Worm (Caenorhabditis elegans) whole organism, L1 larva: Measurements from ENCODE around the gene dhs-11.

Experiments
- C04F5.9 ChIP-seq: sonication (generic microtip); optimal IDR thresholded peaks from 2 replicates; lab custom pipeline; 2016; ENCODE audit warnings: missing genetic modification characterization, missing compliant biosample characterization
- ama-1 ChIP-seq: fragments of 150-350 bp; optimal IDR thresholded peaks from 2 replicates; lab custom pipeline; 2014
- blmp-1 ChIP-seq: fragments of 150-350 bp; optimal IDR thresholded peaks from 2 replicates; lab custom pipeline; 2014; ENCODE audit warnings: missing biosample characterization, missing genetic modification characterization
- ceh-82 ChIP-seq, 3 experiments: fragments of 150-350 bp in 1 of 3; sonication (generic microtip) in 2 of 3; optimal IDR thresholded peaks; 2 replicates each; lab custom pipeline; 2014 to 2017; ENCODE audit warnings: missing biosample characterization in 3 of 3, missing genetic modification characterization in 3 of 3
- dpl-1 ChIP-seq, 3 experiments: fragments of 150-350 bp in 2 of 3; sonication (generic microtip) in 1 of 3; optimal IDR thresholded peaks; 2 replicates each; lab custom pipeline; 2014 to 2017; ENCODE audit warnings: missing biosample characterization in 3 of 3, missing genetic modification characterization in 3 of 3, missing genetic modification reagents in 3 of 3
- dsc-1 ChIP-seq: sonication (generic microtip); optimal IDR thresholded peaks from 2 replicates; lab custom pipeline; 2016; ENCODE audit warnings: mild to moderate bottlenecking, missing genetic modification characterization, missing compliant biosample characterization
- efl-1 ChIP-seq, 4 experiments: fragments of 150-350 bp; optimal IDR thresholded peaks in 3 of 4; peaks in 1 of 4; 1 replicate in 1 of 4; 2 replicates in 3 of 4; lab custom pipeline; 2014; ENCODE audit warnings: missing biosample characterization in 2 of 4, missing genetic modification characterization in 2 of 4, missing genetic modification reagents in 2 of 4
- egl-13 ChIP-seq: sonication (generic microtip); optimal IDR thresholded peaks from 2 replicates; lab custom pipeline; 2016; ENCODE audit warnings: missing genotype, missing genetic modification reagents, missing genetic modification characterization, missing compliant biosample characterization
- ets-5 ChIP-seq: fragments of 200-800 bp; sonication (Bioruptor generic); IDR thresholded peaks from 2 replicates; pipeline ENCODE4 v1.3.6; 2022; ENCODE audit warnings: missing genetic modification characterization, missing compliant biosample characterization
- fkh-10 ChIP-seq: sonication (generic microtip); optimal IDR thresholded peaks from 2 replicates; lab custom pipeline; 2017; ENCODE audit warnings: missing biosample characterization, missing genetic modification reagents, missing genetic modification characterization
- hlh-17 ChIP-seq: fragments of 200-800 bp; sonication (Bioruptor generic); optimal IDR thresholded peaks from 2 replicates; lab custom pipeline; 2018; ENCODE audit warnings: missing genetic modification characterization, mild to moderate bottlenecking, missing compliant biosample characterization, moderate library complexity, borderline replicate concordance
- hlh-4 ChIP-seq: sonication (generic microtip); optimal IDR thresholded peaks from 2 replicates; lab custom pipeline; 2016; ENCODE audit warnings: mild to moderate bottlenecking, missing genetic modification characterization, missing compliant biosample characterization
- hpl-2 ChIP-seq: fragments of 150-350 bp; optimal IDR thresholded peaks from 2 replicates; lab custom pipeline; 2014; ENCODE audit warnings: missing biosample characterization, missing genetic modification reagents, missing genetic modification characterization
- lin-14 ChIP-seq: fragments of 200-800 bp; sonication (Bioruptor generic); optimal IDR thresholded peaks from 2 replicates; lab custom pipeline; 2018; ENCODE audit warnings: mild to moderate bottlenecking, missing genetic modification characterization, moderate library complexity, missing compliant biosample characterization
- lin-15B ChIP-seq: fragments of 150-350 bp; sonication (generic microtip); optimal IDR thresholded peaks from 3 replicates; lab custom pipeline; 2014; ENCODE audit warnings: missing biosample characterization, missing genetic modification characterization
- lin-35 ChIP-seq, 2 experiments: fragments of 150-350 bp; optimal IDR thresholded peaks; 2 replicates each; lab custom pipeline; 2014; ENCODE audit warnings: missing biosample characterization in 2 of 2, missing genetic modification characterization in 2 of 2, missing genetic modification reagents in 2 of 2
- lin-39 ChIP-seq: fragments of 150-350 bp; optimal IDR thresholded peaks from 2 replicates; lab custom pipeline; 2014; ENCODE audit warnings: missing biosample characterization, missing genetic modification reagents, missing genetic modification characterization
- lsy-2 ChIP-seq, 2 experiments: fragments of 150-350 bp; optimal IDR thresholded peaks; 2 replicates each; lab custom pipeline; 2014; ENCODE audit warnings: missing biosample characterization in 2 of 2, missing genetic modification characterization in 2 of 2
- mab-9 ChIP-seq: fragments of 200-800 bp; sonication (Bioruptor generic); IDR thresholded peaks from 2 replicates; pipeline ENCODE4 v1.3.6; 2022; ENCODE audit warnings: missing genetic modification reagents, missing genetic modification characterization, missing compliant biosample characterization
- mep-1 ChIP-seq: fragments of 150-350 bp; optimal IDR thresholded peaks from 2 replicates; lab custom pipeline; 2014; ENCODE audit warnings: missing biosample characterization, missing genetic modification characterization
- nhr-12 ChIP-seq: sonication (generic microtip); optimal IDR thresholded peaks from 2 replicates; lab custom pipeline; 2017; ENCODE audit warnings: missing biosample characterization, missing genetic modification characterization
- nhr-237 ChIP-seq: fragments of 150-350 bp; optimal IDR thresholded peaks from 2 replicates; lab custom pipeline; 2014; ENCODE audit warnings: missing biosample characterization, missing genetic modification characterization
- nhr-28 ChIP-seq: fragments of 150-350 bp; optimal IDR thresholded peaks from 2 replicates; lab custom pipeline; 2014; ENCODE audit warnings: missing biosample characterization, missing genetic modification characterization
- nhr-85 ChIP-seq: sonication (generic microtip); peaks from one replicate; lab custom pipeline; 2016; ENCODE audit warnings: missing genetic modification characterization, inconsistent platforms, missing compliant biosample characterization
- nhr-90 ChIP-seq: sonication (generic microtip); optimal IDR thresholded peaks from 2 replicates; lab custom pipeline; 2016; ENCODE audit warnings: mild to moderate bottlenecking, missing genetic modification characterization, missing compliant biosample characterization; ENCODE audit not compliant: poor library complexity
- skn-1 ChIP-seq: fragments of 150-350 bp; optimal IDR thresholded peaks from 2 replicates; lab custom pipeline; 2014; ENCODE audit warnings: missing biosample characterization, missing genetic modification characterization
- snu-23 ChIP-seq: sonication (generic microtip); optimal IDR thresholded peaks from 2 replicates; lab custom pipeline; 2016; ENCODE audit warnings: missing genetic modification characterization, missing compliant biosample characterization
- sox-4 ChIP-seq: sonication (generic microtip); optimal IDR thresholded peaks from 2 replicates; lab custom pipeline; 2016; ENCODE audit warnings: missing genetic modification characterization, missing compliant biosample characterization
- sup-37 ChIP-seq: fragments of 200-800 bp; sonication (Bioruptor generic); optimal IDR thresholded peaks from 2 replicates; lab custom pipeline; 2018; ENCODE audit warnings: mild to moderate bottlenecking, missing genetic modification characterization, missing compliant biosample characterization
- swsn-7 ChIP-seq: sonication (generic microtip); optimal IDR thresholded peaks from 2 replicates; lab custom pipeline; 2016; ENCODE audit warnings: missing genetic modification characterization, missing compliant biosample characterization
- tlp-1 ChIP-seq: fragments of 150-350 bp; optimal IDR thresholded peaks from 2 replicates; lab custom pipeline; 2014; ENCODE audit warnings: missing biosample characterization, missing genetic modification characterization
- unc-98 ChIP-seq: fragments of 200-800 bp; sonication (Bioruptor generic); IDR thresholded peaks from 2 replicates; pipeline ENCODE4 v1.3.6; 2022; ENCODE audit warnings: missing genetic modification characterization, missing compliant biosample characterization
- zip-4 ChIP-seq: fragments of 200-800 bp; sonication (Bioruptor generic); optimal IDR thresholded peaks from 2 replicates; lab custom pipeline; 2018; ENCODE audit warnings: mild to moderate bottlenecking, missing genetic modification characterization, moderate library complexity, missing compliant biosample characterization
- ztf-4 ChIP-seq: fragments of 150-350 bp; optimal IDR thresholded peaks from 2 replicates; lab custom pipeline; 2014; ENCODE audit warnings: missing biosample characterization, missing genetic modification characterization

The dhs-11 gene

DNA sequence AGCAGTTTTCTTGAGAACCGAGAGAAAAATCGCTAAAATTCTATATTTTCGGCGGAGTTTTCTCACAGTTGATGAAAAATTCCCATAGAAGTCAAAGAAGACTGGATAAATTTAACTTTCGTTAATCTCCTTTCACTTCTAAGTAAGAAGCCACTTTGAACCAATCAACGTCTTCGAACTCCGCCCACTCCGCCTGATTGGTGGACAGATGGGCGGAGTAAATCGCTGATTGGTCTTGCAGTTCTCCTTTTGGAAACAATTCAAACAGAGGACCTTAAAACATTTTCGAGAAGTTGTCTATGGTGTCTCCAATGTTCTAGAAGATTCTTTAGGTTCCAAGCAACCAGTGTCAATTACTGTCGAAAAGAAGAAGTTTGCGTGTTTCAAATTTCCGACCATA is 15.7 kb upstream of the dhs-11 start:
- TF ChIP-seq dpl-1 (GFP tag; optimal IDR thresholded peaks at IDR 0.05; lab: Kevin White, UChicago) (no peak), nhr-12 (tag; lab: Kevin White, UChicago) (no peak), sox-4 (no peak), zip-4 (GFP tag; lab: Kevin White, UChicago) (no peak), lsy-2 (tag; optimal IDR thresholded peaks at IDR 0.05; lab: Kevin White, UChicago) (no peak), skn-1 (no peak), egl-13 (tag; lab: Kevin White, UChicago) (no peak), C04F5.9 (no peak), sup-37 (no peak)

DNA sequence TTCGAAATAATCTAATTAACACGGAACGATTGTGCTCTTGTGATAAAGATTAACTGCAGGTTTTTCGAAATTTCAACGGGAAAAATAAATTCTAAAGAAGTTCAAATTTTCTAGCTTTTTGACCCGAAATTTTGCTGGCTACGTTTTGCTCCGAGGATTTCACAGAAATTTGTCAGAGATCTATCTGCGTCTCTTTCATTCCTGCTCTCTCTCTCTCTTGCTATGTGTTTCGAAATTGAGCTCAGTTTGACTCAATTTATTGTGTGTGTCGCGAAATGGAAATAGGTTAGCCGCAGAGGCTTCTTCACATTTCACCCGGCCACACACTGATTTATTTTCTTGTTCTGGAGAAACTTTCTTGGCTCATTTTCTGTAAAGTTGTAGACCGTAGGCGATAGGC is 15.0 kb upstream of the dhs-11 start:
- no peak for TF ChIP-seq egl-13 (tag; lab: Kevin White, UChicago)
- no peak for TF ChIP-seq tlp-1 (tag; lab: Kevin White, UChicago)
- TF ChIP-seq nhr-90 (tag; lab: Kevin White, UChicago), result no peak
- no peak for TF ChIP-seq hpl-2
- TF ChIP-seq efl-1 (optimal IDR thresholded peaks at IDR 0.05; lab: Kevin White, UChicago), result no peak
- peak in 1 of 2 experiments; percentile 22 for TF ChIP-seq efl-1 (GFP tag; optimal IDR thresholded peaks at IDR 0.05 in 1 of 2; lab: Kevin White, UChicago)
- TF ChIP-seq snu-23 (GFP tag; lab: Kevin White, UChicago), result no peak

DNA sequence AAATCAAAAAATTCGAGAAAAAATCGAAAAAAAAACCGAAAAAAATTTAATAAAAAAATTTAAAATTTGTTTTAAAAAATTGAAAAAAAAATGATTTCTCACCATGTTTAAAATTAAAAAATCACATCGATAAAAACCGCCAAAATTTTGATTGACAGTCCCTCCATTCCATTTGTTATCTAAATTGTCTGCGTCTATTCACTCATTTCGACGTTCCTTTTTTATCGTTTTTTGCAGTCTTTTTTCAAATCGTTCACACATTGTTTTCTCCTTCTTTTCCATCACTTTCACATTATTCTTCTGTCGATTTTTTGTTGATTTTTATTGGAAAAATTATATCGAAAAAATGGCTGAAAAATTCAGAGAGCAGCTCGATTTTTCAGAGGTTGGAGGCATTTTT is 13.4 kb upstream of the dhs-11 start:
- no peak for TF ChIP-seq lin-14
- no peak for TF ChIP-seq hlh-4 (tag; lab: Kevin White, UChicago)
- no peak for TF ChIP-seq ets-5 (GFP tag; lab: Robert Waterston, UW)
- TF ChIP-seq dsc-1 (tag; lab: Kevin White, UChicago), result no peak

DNA sequence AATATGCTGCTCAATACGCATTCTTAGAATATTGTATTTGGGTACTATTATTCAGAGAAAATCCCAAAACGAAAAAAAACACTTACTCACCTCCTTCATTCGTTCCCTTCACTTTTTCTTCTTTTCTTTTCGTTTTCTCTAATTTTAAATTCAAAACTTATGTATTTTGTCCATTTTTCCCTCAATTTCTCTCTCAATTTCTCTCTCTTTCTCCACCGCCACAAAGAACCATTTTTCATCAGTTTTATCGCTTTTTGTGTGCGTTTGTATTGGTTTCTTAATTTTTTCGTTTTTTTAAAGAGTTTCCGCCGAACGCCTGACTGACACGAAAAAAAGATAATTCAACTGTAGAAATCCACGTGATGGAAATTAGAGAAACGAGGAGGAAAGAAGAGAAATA is 12.1 kb upstream of the dhs-11 start, which contains the start of gene cnt-2:
Gene cnt-2 (plus strand): TSS at position 301 of the 400 bp plus-strand sequence.
- TF ChIP-seq lin-15B, result no peak
- no peak for TF ChIP-seq C04F5.9
- TF ChIP-seq unc-98 (GFP tag; lab: Robert Waterston, UW), result no peak
- peak; percentile 30 for TF ChIP-seq blmp-1 (tag; lab: Kevin White, UChicago)
- TF ChIP-seq nhr-237 (tag; lab: Kevin White, UChicago), result no peak
- no peak for TF ChIP-seq ztf-4 (tag; lab: Kevin White, UChicago)

DNA sequence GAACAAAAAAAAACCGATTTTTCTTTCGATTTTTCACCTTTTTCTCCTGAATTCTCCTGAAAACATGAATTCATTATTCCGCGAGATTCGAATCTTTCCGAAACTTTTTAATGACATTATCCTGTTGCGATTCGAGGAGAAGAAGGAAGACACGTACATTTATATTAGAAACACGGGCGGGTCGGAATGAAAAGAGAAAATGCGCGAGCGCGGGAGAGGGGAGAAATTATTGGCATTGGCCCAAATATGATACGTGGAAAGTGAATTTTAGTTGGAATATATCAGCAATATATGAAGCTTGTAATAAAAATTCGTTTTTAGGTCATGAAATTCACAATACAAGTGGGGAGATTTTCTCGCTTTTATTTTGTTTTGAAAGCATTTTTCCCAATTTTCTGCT is 10.8 kb upstream of the dhs-11 start:
- TF ChIP-seq fkh-10 (GFP tag; lab: Kevin White, UChicago) (no peak), dsc-1 (tag; lab: Kevin White, UChicago) (no peak), ama-1 (no peak), sup-37 (no peak), tlp-1 (tag; lab: Kevin White, UChicago) (no peak), mab-9 (GFP tag; lab: Robert Waterston, UW) (no peak), hlh-17 (GFP tag; lab: Kevin White, UChicago) (no peak), lin-35 (GFP tag; optimal IDR thresholded peaks at IDR 0.05; lab: Kevin White, UChicago) (no peak), blmp-1 (tag; lab: Kevin White, UChicago) (peak; percentile 99), nhr-28 (tag; lab: Kevin White, UChicago) (no peak), swsn-7 (tag; lab: Kevin White, UChicago) (no peak), unc-98 (GFP tag; lab: Robert Waterston, UW) (no peak), lin-15B (no peak), lsy-2 (tag; optimal IDR thresholded peaks at IDR 0.05; lab: Kevin White, UChicago) (no peak), lin-39 (no peak), mep-1 (tag; lab: Kevin White, UChicago) (peak; percentile 2), ceh-82 (tag; optimal IDR thresholded peaks at IDR 0.05; lab: Kevin White, UChicago) (no peak)

DNA sequence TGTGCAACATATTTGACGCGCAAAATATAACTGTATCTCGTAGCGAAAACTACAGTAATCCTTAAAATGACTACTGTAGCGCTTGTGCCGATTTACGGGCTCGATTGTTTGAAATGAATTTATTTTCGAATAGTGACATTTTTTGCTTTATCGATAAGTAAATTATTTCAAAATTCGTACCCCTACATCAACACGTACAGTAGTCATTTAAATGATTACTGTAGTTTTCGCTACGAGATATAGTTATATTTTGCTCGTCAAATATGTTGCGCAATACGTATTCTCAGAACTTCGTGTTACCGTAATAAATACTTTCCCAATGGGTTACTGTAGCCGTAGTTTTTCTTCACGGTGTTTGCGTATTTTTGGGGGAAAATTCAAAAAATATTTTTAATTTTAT is 10.2 kb upstream of the dhs-11 start:
- TF ChIP-seq nhr-85 (tag; lab: Kevin White, UChicago) (peak; percentile 59), blmp-1 (tag; lab: Kevin White, UChicago) (no peak)
